Worm (Caenorhabditis elegans): ENCODE data around the gene C32B5.18.
"Not testable (repeated sequence)": the region's sequence is repeated elsewhere in the genome, so short reads cannot be mapped to it uniquely, and the experiment has no call there.

Gene C32B5.18

ce11 chrII:930871-931270 is 29.4 kb upstream of the C32B5.18 start, which contains the start of gene fbxc-34:
Gene fbxc-34 (plus strand): TSS chrII:931171.
- not testable (repeated sequence) for TF ChIP-seq unc-55 (GFP tag; optimal IDR thresholded peaks at IDR 0.05); gmeb-2 (tag; optimal IDR thresholded peaks at IDR 0.05); nhr-11 (tag; optimal IDR thresholded peaks at IDR 0.05)

- TF ChIP-seq hlh-8 (tag; optimal IDR thresholded peaks at IDR 0.05) (no peak), npax-4 (tag; optimal IDR thresholded peaks at IDR 0.05) (no peak), pha-4 (tag; optimal IDR thresholded peaks at IDR 0.05) (no peak), unc-55 (GFP tag; optimal IDR thresholded peaks at IDR 0.05) (no peak), ceh-14 (tag; optimal IDR thresholded peaks at IDR 0.05) (no peak)
Observed at ce11 chrII:932718-933117, 27.6 kb upstream of the C32B5.18 start, which contains the start of gene acs-15. Gene acs-15 (plus strand): TSS chrII:933018.

ce11 chrII:937265-937664 is 23.1 kb upstream of the C32B5.18 start:
- TF ChIP-seq ref-2 (tag; optimal IDR thresholded peaks at IDR 0.05) (peak; percentile 83), T23F11.4 (GFP tag; optimal IDR thresholded peaks at IDR 0.05) (no peak)

- TF ChIP-seq syd-9 (tag; optimal IDR thresholded peaks at IDR 0.05) (no peak), ceh-19 (GFP tag; optimal IDR thresholded peaks at IDR 0.05) (no peak), pros-1 (tag; optimal IDR thresholded peaks at IDR 0.05) (no peak), unc-42 (tag; optimal IDR thresholded peaks at IDR 0.05) (no peak), eyg-1 (tag; optimal IDR thresholded peaks at IDR 0.05) (no peak), tbx-7 (tag; optimal IDR thresholded peaks at IDR 0.05) (no peak), tbx-2 (tag; optimal IDR thresholded peaks at IDR 0.05) (no peak), ceh-2 (tag; optimal IDR thresholded peaks at IDR 0.05) (no peak), ceh-9 (tag; optimal IDR thresholded peaks at IDR 0.05) (no peak), ceh-18 (tag; optimal IDR thresholded peaks at IDR 0.05) (no peak), unc-86 (tag; optimal IDR thresholded peaks at IDR 0.05) (no peak), fax-1 (tag; optimal IDR thresholded peaks at IDR 0.05) (no peak)
Observed at ce11 chrII:938549-938948, 21.8 kb upstream of the C32B5.18 start, which contains the start of gene R07C3.3. Gene R07C3.3 (plus strand): TSS chrII:938849.

- TF ChIP-seq hlh-30 (tag; optimal IDR thresholded peaks at IDR 0.05; ENCODE audit: insufficient read depth) = peak; percentile 48
- no peak for TF ChIP-seq tbx-2 (tag; optimal IDR thresholded peaks at IDR 0.05)
Observed at ce11 chrII:940779-941178, 19.5 kb upstream of the C32B5.18 start, which contains the start of gene fbxc-36. Gene fbxc-36 (plus strand): TSS chrII:940983.

- TF ChIP-seq ceh-22 (tag; optimal IDR thresholded peaks at IDR 0.05) (no peak), dve-1 (tag; optimal IDR thresholded peaks at IDR 0.05) (no peak), gmeb-2 (tag; optimal IDR thresholded peaks at IDR 0.05) (no peak), C38D4.7 (GFP tag; optimal IDR thresholded peaks at IDR 0.05) (no peak), pros-1 (tag; optimal IDR thresholded peaks at IDR 0.05) (no peak), unc-86 (tag; optimal IDR thresholded peaks at IDR 0.05) (no peak), elt-4 (tag; optimal IDR thresholded peaks at IDR 0.05) (no peak), ceh-34 (tag; optimal IDR thresholded peaks at IDR 0.05) (no peak), tbx-7 (tag; optimal IDR thresholded peaks at IDR 0.05) (no peak), ztf-16 (tag; optimal IDR thresholded peaks at IDR 0.05) (no peak), hlh-8 (tag; optimal IDR thresholded peaks at IDR 0.05) (no peak), hlh-13 (GFP tag; optimal IDR thresholded peaks at IDR 0.05) (no peak)
Observed at ce11 chrII:943773-944172, 16.5 kb upstream of the C32B5.18 start, which contains the start of gene clec-43. Gene clec-43 (plus strand): TSS chrII:944066.

- TF ChIP-seq pqm-1 (tag; optimal IDR thresholded peaks at IDR 0.05) (no peak), unc-55 (GFP tag; optimal IDR thresholded peaks at IDR 0.05) (no peak), fax-1 (tag; optimal IDR thresholded peaks at IDR 0.05) (no peak), hlh-30 (tag; optimal IDR thresholded peaks at IDR 0.05; ENCODE audit: insufficient read depth) (no peak), ceh-45 (GFP tag; IDR thresholded peaks at IDR 0.05) (no peak), hlh-15 (tag; optimal IDR thresholded peaks at IDR 0.05) (no peak), pha-4 (tag; optimal IDR thresholded peaks at IDR 0.05) (no peak), F13H6.1 (tag; optimal IDR thresholded peaks at IDR 0.05) (no peak), rnt-1 (tag; optimal IDR thresholded peaks at IDR 0.05) (no peak), Y22D7AL.16 (tag; optimal IDR thresholded peaks at IDR 0.05) (no peak), ceh-30 (tag; optimal IDR thresholded peaks at IDR 0.05) (no peak), sox-2 (GFP tag; IDR thresholded peaks at IDR 0.05) (no peak), pha-2 (tag; optimal IDR thresholded peaks at IDR 0.05) (no peak), fkh-10 (GFP tag; optimal IDR thresholded peaks at IDR 0.05) (no peak), lin-11 (tag; optimal IDR thresholded peaks at IDR 0.05) (no peak), C08G9.2 (tag; optimal IDR thresholded peaks at IDR 0.05) (no peak), ref-2 (tag; optimal IDR thresholded peaks at IDR 0.05) (no peak)
Observed at ce11 chrII:948091-948490, 12.2 kb upstream of the C32B5.18 start, which contains the start of gene fbxc-32. Gene fbxc-32 (minus strand): TSS chrII:948191.
